Worm (Caenorhabditis elegans) whole organism, midembryonic: ENCODE results near the gene F55C5.17.

Source experiments
- cog-1 ChIP-seq: sonication (generic microtip); optimal IDR thresholded peaks from 2 replicates; lab custom pipeline; 2016; ENCODE audit warnings: missing genetic modification characterization, missing compliant biosample characterization
- flt-1 ChIP-seq: fragments of 200-800 bp; sonication (Bioruptor generic); IDR thresholded peaks from 2 replicates; pipeline ENCODE4 v1.3.6; 2022; ENCODE audit warnings: missing genetic modification characterization, missing compliant biosample characterization
- klf-2 ChIP-seq: fragments of 200-800 bp; sonication (Bioruptor generic); conservative IDR thresholded peaks from 2 replicates; pipeline ENCODE4 v1.3.6; 2022; ENCODE audit warnings: missing genetic modification reagents, missing genetic modification characterization, missing compliant biosample characterization

DNA sequence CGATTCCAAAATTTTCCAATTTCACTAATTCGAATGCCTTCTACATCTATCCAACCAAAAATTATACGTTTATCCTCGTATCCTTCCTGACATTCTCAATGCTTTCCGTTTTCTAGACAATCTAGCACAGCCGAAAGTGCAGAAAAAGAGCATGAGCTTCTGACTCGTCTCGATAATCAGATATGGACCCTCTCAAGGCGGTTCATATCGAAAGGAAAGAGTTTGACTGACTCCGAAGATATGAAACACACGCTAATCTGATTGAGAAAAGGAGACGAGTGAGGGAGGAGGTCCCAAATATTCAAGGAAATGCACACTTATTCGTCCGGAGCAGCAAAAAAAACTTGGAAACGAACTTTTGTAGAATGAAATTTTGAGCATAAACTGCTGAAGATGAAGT is 26.8 kb downstream of the F55C5.17 start:
- no peak for TF ChIP-seq klf-2 (GFP tag; lab: Robert Waterston, UW)
- no peak for TF ChIP-seq cog-1
- no peak for TF ChIP-seq flt-1 (GFP tag; lab: Robert Waterston, UW)
